Fruit fly (Drosophila melanogaster): Measurements from ENCODE around the gene abd-A.

- TF ChIP-seq cas (GFP tag; IDR thresholded peaks at IDR 0.05) (no peak), hth (optimal IDR thresholded peaks at IDR 0.05) (no peak), Hmr (GFP tag; optimal IDR thresholded peaks at IDR 0.05) (no peak), CG17385 (GFP tag; optimal IDR thresholded peaks at IDR 0.05) (no peak), Abd-B (GFP tag; optimal IDR thresholded peaks at IDR 0.05) (no peak), nerfin-1 (tag; optimal IDR thresholded peaks at IDR 0.05) (no peak), CG43689 (GFP tag; IDR thresholded peaks at IDR 0.05) (no peak)
Observed at dm6 chr3R:16826246-16826816, 3.5 kb downstream of the abd-A start.
